Worm (Caenorhabditis elegans) whole organism, young adult: Measurements from ENCODE around the gene R09A8.9.

Experiments used
- C06A6.2 ChIP-seq: fragments of 200-800 bp; sonication (Bioruptor generic); conservative IDR thresholded peaks from 2 replicates; pipeline ENCODE4 v1.3.6; 2022; ENCODE audit warnings: missing genetic modification characterization, missing compliant biosample characterization
- Y79H2A.3 ChIP-seq: fragments of 200-800 bp; sonication (Bioruptor generic); conservative IDR thresholded peaks from 2 replicates; pipeline ENCODE4 v1.3.6; 2022; ENCODE audit warnings: missing genetic modification reagents, missing genetic modification characterization, missing compliant biosample characterization
- nfya-2 ChIP-seq: fragments of 200-800 bp; sonication (Bioruptor generic); IDR thresholded peaks from 2 replicates; pipeline ENCODE4 v1.3.6; 2022; ENCODE audit warnings: missing genetic modification reagents, missing genetic modification characterization, missing compliant biosample characterization
- ztf-3 ChIP-seq: fragments of 200-800 bp; sonication (Bioruptor generic); optimal IDR thresholded peaks from 2 replicates; lab custom pipeline; 2018; ENCODE audit warnings: mild to moderate bottlenecking, missing genetic modification characterization, missing compliant biosample characterization

DNA sequence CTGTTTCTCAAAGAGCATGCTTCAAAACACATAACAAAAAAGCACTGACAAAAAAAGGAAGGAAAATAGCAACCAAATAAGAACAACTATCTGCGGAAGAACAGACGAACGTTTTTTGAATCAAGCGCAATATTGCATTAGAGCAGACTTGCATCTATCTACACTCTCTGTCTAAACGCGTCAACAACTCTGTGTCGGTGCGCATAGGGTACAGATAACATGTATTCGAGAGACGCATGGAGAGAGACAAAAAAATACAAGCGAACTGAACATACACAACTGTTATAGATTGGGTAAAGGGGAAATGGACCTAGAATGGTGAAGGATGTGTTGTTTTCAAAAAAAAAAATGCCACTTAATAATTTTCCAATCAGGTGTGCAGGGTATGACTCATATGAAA is 31.3 kb downstream of the R09A8.9 start:
- TF ChIP-seq Y79H2A.3 (GFP tag; lab: Robert Waterston, UW) (no peak), ztf-3 (no peak), C06A6.2 (GFP tag; lab: Robert Waterston, UW) (no peak), nfya-2 (no peak)
